Worm (Caenorhabditis elegans) whole organism, L4 larva: ENCODE data around the gene F32D8.14.

Source experiments
- ZK546.5 ChIP-seq, 2 experiments: sonication (generic microtip); optimal IDR thresholded peaks; 2 replicates each; lab custom pipeline; 2017; ENCODE audit warnings: missing biosample characterization in 2 of 2, missing genetic modification characterization in 2 of 2
- dmd-9 ChIP-seq: fragments of 200-800 bp; sonication (Bioruptor generic); IDR thresholded peaks from 2 replicates; pipeline ENCODE4 v1.3.6; 2022; ENCODE audit warnings: missing genetic modification reagents, missing genetic modification characterization, missing compliant biosample characterization
- dpl-1 ChIP-seq: fragments of 150-350 bp; optimal IDR thresholded peaks from 2 replicates; lab custom pipeline; 2014; ENCODE audit warnings: missing biosample characterization, missing genetic modification reagents, missing genetic modification characterization
- hif-1 ChIP-seq, 2 experiments: sonication (generic microtip); optimal IDR thresholded peaks; 2 replicates each; lab custom pipeline; 2016 to 2017; ENCODE audit warnings: missing compliant biosample characterization in 2 of 2, missing genetic modification characterization in 2 of 2, missing genetic modification reagents in 2 of 2, missing genotype in 2 of 2, mild to moderate bottlenecking in 1 of 2
- lin-13 ChIP-seq: fragments of 150-350 bp; optimal IDR thresholded peaks from 2 replicates; lab custom pipeline; 2014; ENCODE audit warnings: missing biosample characterization, missing genetic modification reagents, missing genetic modification characterization
- lin-29 ChIP-seq: fragments of 200-800 bp; sonication (Bioruptor generic); IDR thresholded peaks from 2 replicates; pipeline ENCODE4 v1.3.6; 2022; ENCODE audit warnings: missing genetic modification reagents, missing genetic modification characterization, missing compliant biosample characterization
- php-3 ChIP-seq: fragments of 200-800 bp; sonication (Bioruptor generic); IDR thresholded peaks from 2 replicates; pipeline ENCODE4 v1.3.6; 2022; ENCODE audit warnings: missing genetic modification reagents, missing genetic modification characterization, missing compliant biosample characterization
- snpc-4 ChIP-seq: fragments of 150-350 bp; optimal IDR thresholded peaks from 2 replicates; lab custom pipeline; 2014; ENCODE audit warnings: missing biosample characterization, missing genetic modification characterization
- tag-97 ChIP-seq: fragments of 200-800 bp; sonication (Bioruptor generic); IDR thresholded peaks from 2 replicates; pipeline ENCODE4 v1.3.6; 2022; ENCODE audit warnings: missing genetic modification characterization, missing compliant biosample characterization
- unc-39 ChIP-seq: sonication (generic microtip); optimal IDR thresholded peaks from 2 replicates; lab custom pipeline; 2017; ENCODE audit warnings: missing biosample characterization, missing genetic modification characterization
- unc-62 ChIP-seq, 3 experiments: fragments of 150-350 bp in 1 of 3; sonication (generic microtip); optimal IDR thresholded peaks in 2 of 3; peaks in 1 of 3; 1 replicate in 1 of 3; 2 replicates in 2 of 3; lab custom pipeline; 2014 to 2017; ENCODE audit warnings: missing biosample characterization in 3 of 3, missing genetic modification characterization in 3 of 3, missing genetic modification reagents in 3 of 3, missing genotype in 1 of 3
- zag-1 ChIP-seq: fragments of 150-350 bp; optimal IDR thresholded peaks from 2 replicates; lab custom pipeline; 2014; ENCODE audit warnings: missing biosample characterization, missing genetic modification characterization

ce11 chrV:10877808-10878600 lies 16.6 kb downstream of the F32D8.14 start:
- TF ChIP-seq zag-1 (tag; lab: Kevin White, UChicago) (no peak), dpl-1 (GFP tag; lab: Kevin White, UChicago) (no peak), lin-29 (GFP tag; lab: Robert Waterston, UW) (no peak), php-3 (peak; percentile 79), ZK546.5 (tag; optimal IDR thresholded peaks at IDR 0.05; lab: Kevin White, UChicago) (no peak), snpc-4 (tag; lab: Kevin White, UChicago) (no peak), unc-62 (GFP tag; optimal IDR thresholded peaks at IDR 0.05 in 1 of 2; lab: Kevin White, UChicago) (no peak), unc-62 (tag; optimal IDR thresholded peaks at IDR 0.05; lab: Kevin White, UChicago) (no peak), unc-39 (no peak), hif-1 (tag; optimal IDR thresholded peaks at IDR 0.05; lab: Kevin White, UChicago) (no peak), lin-13 (GFP tag; lab: Kevin White, UChicago) (no peak), tag-97 (GFP tag; lab: Robert Waterston, UW) (no peak), dmd-9 (no peak)
